Worm (Caenorhabditis elegans) whole organism, mixed stage, embryonic: ENCODE data around the gene gsr-1.

Source experiments
- elt-1 ChIP-seq: sonication (generic microtip); optimal IDR thresholded peaks from 2 replicates; lab custom pipeline; 2017; ENCODE audit warnings: missing genetic modification characterization, mild to moderate bottlenecking, missing compliant biosample characterization, antibody characterized with exemption, moderate library complexity, borderline replicate concordance; ENCODE audit not compliant: insufficient read depth
- lin-13 ChIP-seq: fragments of 150-350 bp; optimal IDR thresholded peaks from 2 replicates; lab custom pipeline; 2014; ENCODE audit warnings: missing biosample characterization, missing genetic modification characterization
- lsy-2 ChIP-seq: fragments of 150-350 bp; optimal IDR thresholded peaks from 2 replicates; lab custom pipeline; 2014; ENCODE audit warnings: missing biosample characterization, missing genetic modification characterization
- snpc-4 ChIP-seq: fragments of 150-350 bp; optimal IDR thresholded peaks from 2 replicates; lab custom pipeline; 2014; ENCODE audit warnings: missing biosample characterization, missing genetic modification characterization

ce11 chrIII:3601271-3601670 is 49.4 kb upstream of the gsr-1 start:
- no peak for TF ChIP-seq snpc-4 (tag; lab: Kevin White, UChicago)
- no peak for TF ChIP-seq elt-1 (tag; lab: Kevin White, UChicago)
- TF ChIP-seq lin-13 (tag; lab: Kevin White, UChicago) = no peak
- no peak for TF ChIP-seq lsy-2 (tag; lab: Kevin White, UChicago)
